Worm (Caenorhabditis elegans) whole organism, L4 larva: ENCODE results near the gene R12C12.7.

Experiments
- aly-2 ChIP-seq: sonication (generic microtip); optimal IDR thresholded peaks from 2 replicates; lab custom pipeline; 2018; ENCODE audit warnings: missing biosample characterization, missing genetic modification characterization
- fos-1 ChIP-seq: fragments of 150-350 bp; optimal IDR thresholded peaks from 2 replicates; lab custom pipeline; 2014; ENCODE audit warnings: missing biosample characterization, missing genetic modification characterization
- gei-8 ChIP-seq: fragments of 200-800 bp; sonication (Bioruptor generic); optimal IDR thresholded peaks from 2 replicates; lab custom pipeline; 2018; ENCODE audit warnings: mild to moderate bottlenecking, missing genetic modification characterization, missing compliant biosample characterization
- nhr-10 ChIP-seq: fragments of 150-350 bp; optimal IDR thresholded peaks from 2 replicates; lab custom pipeline; 2014; ENCODE audit warnings: missing biosample characterization, missing genetic modification characterization
- nhr-77 ChIP-seq: fragments of 150-350 bp; optimal IDR thresholded peaks from 2 replicates; lab custom pipeline; 2014; ENCODE audit warnings: missing biosample characterization, missing genetic modification characterization
- set-16 ChIP-seq: fragments of 200-800 bp; sonication (Bioruptor generic); IDR thresholded peaks from 2 replicates; pipeline ENCODE4 v1.3.6; 2022; ENCODE audit warnings: missing genetic modification reagents, missing genetic modification characterization, missing compliant biosample characterization
- tra-1 ChIP-seq: fragments of 200-800 bp; sonication (Bioruptor generic); IDR thresholded peaks from 2 replicates; pipeline ENCODE4 v1.3.6; 2022; ENCODE audit warnings: missing genetic modification reagents, missing genetic modification characterization, missing compliant biosample characterization
- ztf-11 ChIP-seq: fragments of 150-350 bp; optimal IDR thresholded peaks from 2 replicates; lab custom pipeline; 2014; ENCODE audit warnings: missing biosample characterization, missing genetic modification characterization

DNA sequence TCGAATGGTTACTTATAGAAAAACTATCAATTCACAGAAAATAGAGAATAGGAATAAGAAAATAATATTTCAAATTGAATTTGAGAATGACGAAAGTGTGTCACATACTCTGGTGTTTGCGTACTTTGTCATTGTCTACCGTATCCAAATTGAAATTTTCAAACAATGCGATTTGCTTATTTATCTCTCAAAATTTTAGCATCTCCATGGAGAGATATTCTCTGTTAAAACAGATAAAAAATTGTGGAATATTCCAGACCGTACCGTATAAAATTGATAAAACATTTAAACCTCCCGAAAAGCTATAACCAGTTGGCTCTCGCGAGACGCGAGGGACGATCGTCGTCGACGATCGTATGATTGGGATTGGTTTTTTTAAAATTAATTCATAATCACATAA is 25.0 kb upstream of the R12C12.7 start, which contains the start of gene fbf-1:
- TF ChIP-seq tra-1 (GFP tag; lab: Robert Waterston, UW) (no peak), aly-2 (tag; lab: Kevin White, UChicago) (no peak), ztf-11 (tag; lab: Kevin White, UChicago) (no peak), gei-8 (GFP tag; lab: Kevin White, UChicago) (no peak), fos-1 (tag; lab: Kevin White, UChicago) (no peak), set-16 (GFP tag; lab: Robert Waterston, UW) (no peak), nhr-10 (tag; lab: Kevin White, UChicago) (no peak), nhr-77 (tag; lab: Kevin White, UChicago) (no peak)
